Worm (Caenorhabditis elegans): Measurements from ENCODE around the gene pxd-1.
A peak's percentile ranks its signal among the peaks of the same experiment; 100 is the strongest.

Gene pxd-1

ce11 chrIII:4018591-4019580 lies 12.9 kb downstream of the pxd-1 start (continued):
- no peak for TF ChIP-seq ceh-28 (tag; optimal IDR thresholded peaks at IDR 0.05)
- peak; percentile 56 for TF ChIP-seq nhr-28 (tag; optimal IDR thresholded peaks at IDR 0.05)
- no peak for TF ChIP-seq arid-1 (GFP tag; conservative IDR thresholded peaks at IDR 0.05)
- no peak for TF ChIP-seq F26F4.8 (GFP tag; conservative IDR thresholded peaks at IDR 0.05)
- TF ChIP-seq ztf-7 (tag; optimal IDR thresholded peaks at IDR 0.05), result no peak
- no peak for TF ChIP-seq F44E2.7 (GFP tag; IDR thresholded peaks at IDR 0.05)
- TF ChIP-seq lin-39 (tag; optimal IDR thresholded peaks at IDR 0.05), result no peak
- TF ChIP-seq D1046.2 (GFP tag; IDR thresholded peaks at IDR 0.05), result no peak
- peak; percentile 55 for TF ChIP-seq mxl-3 (GFP tag; optimal IDR thresholded peaks at IDR 0.05)
- no peak for TF ChIP-seq ZK546.5 (tag; optimal IDR thresholded peaks at IDR 0.05)
- TF ChIP-seq skn-1 (tag; optimal IDR thresholded peaks at IDR 0.05), result no peak
- TF ChIP-seq egl-43 (GFP tag; IDR thresholded peaks at IDR 0.05), result 0 out of 2 replicates have a peak, but pooled peaks have one; percentile 34
- TF ChIP-seq saeg-2 (GFP tag; IDR thresholded peaks at IDR 0.05), result no peak
- no peak for TF ChIP-seq ces-1 (GFP tag; optimal IDR thresholded peaks at IDR 0.05)
- no peak for TF ChIP-seq ceh-62 (tag; optimal IDR thresholded peaks at IDR 0.05)
- TF ChIP-seq hlh-30 (tag; optimal IDR thresholded peaks at IDR 0.05; ENCODE audit: insufficient read depth), result peak; percentile 11
- TF ChIP-seq daf-12 (tag; optimal IDR thresholded peaks at IDR 0.05), result no peak
- no peak for TF ChIP-seq R02D3.7 (tag; optimal IDR thresholded peaks at IDR 0.05)
- no peak for TF ChIP-seq ceh-20 (GFP tag; IDR thresholded peaks at IDR 0.05)
- TF ChIP-seq hmg-1.1 (GFP tag; IDR thresholded peaks at IDR 0.05), result 0 out of 2 replicates have a peak, but pooled peaks have one; percentile 24
- TF ChIP-seq unc-39 (tag; optimal IDR thresholded peaks at IDR 0.05), result no peak
- no peak for TF ChIP-seq php-3 (GFP tag; IDR thresholded peaks at IDR 0.05)
- TF ChIP-seq pqm-1 (tag; optimal IDR thresholded peaks at IDR 0.05), result peak; percentile 72
- no peak for TF ChIP-seq lin-1 (GFP tag; IDR thresholded peaks at IDR 0.05)
- no peak; the same call in 1 of the 2 replicates for TF ChIP-seq nhr-41 (GFP tag; IDR thresholded peaks at IDR 0.05)

- TF ChIP-seq F10B5.3 (tag; optimal IDR thresholded peaks at IDR 0.05) (no peak), pqm-1 (tag; optimal IDR thresholded peaks at IDR 0.05) (no peak), ceh-62 (tag; optimal IDR thresholded peaks at IDR 0.05) (no peak), egl-43 (GFP tag; IDR thresholded peaks at IDR 0.05) (no peak), madf-5 (GFP tag; IDR thresholded peaks at IDR 0.05) (no peak), daf-12 (tag; optimal IDR thresholded peaks at IDR 0.05) (no peak), nhr-28 (tag; optimal IDR thresholded peaks at IDR 0.05) (peak; percentile 58), hlh-30 (tag; optimal IDR thresholded peaks at IDR 0.05; ENCODE audit: insufficient read depth) (peak; percentile 60), zip-2 (tag; optimal IDR thresholded peaks at IDR 0.05) (no peak), mdt-29 (GFP tag; IDR thresholded peaks at IDR 0.05) (peak; percentile 39; the same call in 1 of the 2 replicates), lin-15B (tag; optimal IDR thresholded peaks at IDR 0.05) (no peak), php-3 (GFP tag; IDR thresholded peaks at IDR 0.05) (no peak), zfp-2 (tag; optimal IDR thresholded peaks at IDR 0.05) (no peak), skn-1 (tag; optimal IDR thresholded peaks at IDR 0.05) (no peak), dmd-9 (GFP tag; IDR thresholded peaks at IDR 0.05) (0 out of 2 replicates have a peak, but pooled peaks have one; percentile 22), lin-38 (GFP tag; IDR thresholded peaks at IDR 0.05) (peak; percentile 80), nhr-11 (tag; optimal IDR thresholded peaks at IDR 0.05) (no peak), tra-1 (GFP tag; IDR thresholded peaks at IDR 0.05) (no peak), dpl-1 (GFP tag; optimal IDR thresholded peaks at IDR 0.05) (peak; percentile 91), dmd-8 (GFP tag; IDR thresholded peaks at IDR 0.05) (no peak), attf-4 (tag; optimal IDR thresholded peaks at IDR 0.05) (no peak), nhr-77 (tag; optimal IDR thresholded peaks at IDR 0.05) (no peak), unc-62 (GFP tag; optimal IDR thresholded peaks at IDR 0.05 in 1 of 2) (peak in 1 of 2 experiments; percentile 58), unc-62 (tag; optimal IDR thresholded peaks at IDR 0.05) (no peak), R02D3.7 (tag; optimal IDR thresholded peaks at IDR 0.05) (no peak), ceh-20 (GFP tag; IDR thresholded peaks at IDR 0.05) (no peak), jun-1 (tag; optimal IDR thresholded peaks at IDR 0.05) (no peak), nhr-111 (GFP tag; optimal IDR thresholded peaks at IDR 0.05) (no peak), cey-2 (tag; optimal IDR thresholded peaks at IDR 0.05; ENCODE audit: borderline replicate concordance, insufficient read depth) (no peak), daf-16 (GFP tag; optimal IDR thresholded peaks at IDR 0.05) (no peak), daf-16 (tag; optimal IDR thresholded peaks at IDR 0.05) (no peak), ZK546.5 (tag; optimal IDR thresholded peaks at IDR 0.05) (no peak), daf-19 (GFP tag; conservative IDR thresholded peaks at IDR 0.05) (no peak), ztf-7 (tag; optimal IDR thresholded peaks at IDR 0.05) (peak; percentile 12), F37D6.2 (tag; optimal IDR thresholded peaks at IDR 0.05) (no peak)
Measured at ce11 chrIII:4019801-4020200, 13.9 kb downstream of the pxd-1 start, which contains the start of gene snpc-3.4. Gene snpc-3.4, plus strand, starts transcription at chrIII:4020037.
